Fruit fly (Drosophila melanogaster) whole organism: ENCODE measurements around the gene SLC22A.

Experiments used
- CG8478 ChIP-seq: fragments of >200 bp; optimal IDR thresholded peaks from 2 replicates; lab custom pipeline; 2018; ENCODE audit warnings: inconsistent platforms
- EcR ChIP-seq, 2 experiments: fragments of >200 bp; optimal IDR thresholded peaks; 2 replicates each; lab custom pipeline; 2017; ENCODE audit warnings: missing biosample characterization in 2 of 2, missing genetic modification characterization in 2 of 2, missing genetic modification reagents in 2 of 2
- pan ChIP-seq: fragments of >200 bp; optimal IDR thresholded peaks from 2 replicates; lab custom pipeline; 2017
- psq ChIP-seq: fragments of >200 bp; optimal IDR thresholded peaks from 2 replicates; lab custom pipeline; 2017
- usp ChIP-seq: fragments of >200 bp; optimal IDR thresholded peaks from 2 replicates; lab custom pipeline; 2017; ENCODE audit warnings: missing biosample characterization, missing genetic modification characterization, mixed read lengths

dm6 chr3L:21889601-21890000 is 44.9 kb upstream of the SLC22A start:
- TF ChIP-seq pan (lab: Kevin White, UChicago), result no peak
- TF ChIP-seq usp (GFP tag; lab: Kevin White, UChicago), result no peak
- TF ChIP-seq EcR (GFP tag; optimal IDR thresholded peaks at IDR 0.05; lab: Kevin White, UChicago), result peak in 1 of 2 experiments; percentile 27
- no peak for TF ChIP-seq psq (lab: Kevin White, UChicago)
- no peak for TF ChIP-seq CG8478 (lab: Kevin White, UChicago)
